Worm (Caenorhabditis elegans) whole organism, L4 larva: ENCODE measurements around the gene F28H7.3.
A peak's percentile ranks its signal among the peaks of the same experiment; 100 is the strongest.

Experiments used
- D1046.2 ChIP-seq: fragments of 200-800 bp; sonication (Bioruptor generic); IDR thresholded peaks from 2 replicates; pipeline ENCODE4 v1.3.6; 2022; ENCODE audit warnings: missing genetic modification characterization, missing compliant biosample characterization
- F37D6.2 ChIP-seq: sonication (generic microtip); optimal IDR thresholded peaks from 2 replicates; lab custom pipeline; 2016; ENCODE audit warnings: mild to moderate bottlenecking, missing genetic modification characterization, missing compliant biosample characterization
- R02D3.7 ChIP-seq: fragments of 150-350 bp; sonication (generic microtip); optimal IDR thresholded peaks from 3 replicates; lab custom pipeline; 2014; ENCODE audit warnings: missing biosample characterization, missing genetic modification characterization
- T20F7.1 ChIP-seq: fragments of 200-800 bp; sonication (Bioruptor generic); optimal IDR thresholded peaks from 2 replicates; lab custom pipeline; 2018; ENCODE audit warnings: mild to moderate bottlenecking, missing genetic modification characterization, missing compliant biosample characterization
- Y105C5A.15 ChIP-seq: fragments of 200-800 bp; sonication (Bioruptor generic); IDR thresholded peaks from 2 replicates; pipeline ENCODE4 v1.3.6; 2022; ENCODE audit warnings: missing genetic modification characterization, missing compliant biosample characterization
- Y5F2A.4 ChIP-seq: fragments of 200-800 bp; sonication (Bioruptor generic); optimal IDR thresholded peaks from 2 replicates; lab custom pipeline; 2018; ENCODE audit warnings: mild to moderate bottlenecking, missing genetic modification characterization, missing compliant biosample characterization
- Y75B8A.6 ChIP-seq: fragments of 200-800 bp; sonication (Bioruptor generic); IDR thresholded peaks from 2 replicates; pipeline ENCODE4 v1.3.6; 2022; ENCODE audit warnings: missing genetic modification reagents, missing genetic modification characterization, missing compliant biosample characterization
- ZK337.2 ChIP-seq: fragments of 200-800 bp; sonication (Bioruptor generic); IDR thresholded peaks from 2 replicates; pipeline ENCODE4 v1.3.6; 2022; ENCODE audit warnings: missing genetic modification reagents, missing genetic modification characterization, missing compliant biosample characterization
- ZK546.5 ChIP-seq, 2 experiments: sonication (generic microtip); optimal IDR thresholded peaks; 2 replicates each; lab custom pipeline; 2017; ENCODE audit warnings: missing biosample characterization in 2 of 2, missing genetic modification characterization in 2 of 2
- ama-1 ChIP-seq: fragments of 150-350 bp; optimal IDR thresholded peaks from 2 replicates; lab custom pipeline; 2014; ENCODE audit warnings: inconsistent platforms, mixed read lengths
- attf-4 ChIP-seq: sonication (generic microtip); optimal IDR thresholded peaks from 3 replicates; lab custom pipeline; 2017; ENCODE audit warnings: missing biosample characterization, missing genetic modification characterization
- ceh-28 ChIP-seq: fragments of 150-350 bp; optimal IDR thresholded peaks from 2 replicates; lab custom pipeline; 2014; ENCODE audit warnings: missing biosample characterization, missing genetic modification reagents, missing genetic modification characterization
- ceh-32 ChIP-seq: sonication (generic microtip); optimal IDR thresholded peaks from 2 replicates; lab custom pipeline; 2016; ENCODE audit warnings: mild to moderate bottlenecking, missing genetic modification characterization, missing compliant biosample characterization; ENCODE audit not compliant: poor library complexity
- ceh-44 ChIP-seq: fragments of 200-800 bp; sonication (Bioruptor generic); IDR thresholded peaks from 2 replicates; pipeline ENCODE4 v1.3.6; 2022; ENCODE audit warnings: missing genetic modification reagents, missing genetic modification characterization, missing compliant biosample characterization
- daf-19 ChIP-seq: fragments of 200-800 bp; sonication (Bioruptor generic); conservative IDR thresholded peaks from 2 replicates; pipeline ENCODE4 v1.3.6; 2022; ENCODE audit warnings: missing genetic modification characterization, missing compliant biosample characterization
- dmd-8 ChIP-seq: fragments of 200-800 bp; sonication (Bioruptor generic); IDR thresholded peaks from 2 replicates; pipeline ENCODE4 v1.3.6; 2022; ENCODE audit warnings: missing genetic modification characterization, missing compliant biosample characterization
- duxl-1 ChIP-seq: sonication (generic microtip); optimal IDR thresholded peaks from 2 replicates; lab custom pipeline; 2016; ENCODE audit warnings: mild to moderate bottlenecking, missing genetic modification characterization, moderate library complexity, missing compliant biosample characterization; ENCODE audit not compliant: poor library complexity
- dve-1 ChIP-seq: sonication (generic microtip); optimal IDR thresholded peaks from 2 replicates; lab custom pipeline; 2017; ENCODE audit warnings: antibody characterized with exemption, mild to moderate bottlenecking, missing genetic modification characterization, missing compliant biosample characterization; ENCODE audit not compliant: insufficient read depth
- egl-27 ChIP-seq: sonication (generic microtip); optimal IDR thresholded peaks from 3 replicates; lab custom pipeline; 2017; ENCODE audit warnings: missing biosample characterization, missing genetic modification reagents, missing genetic modification characterization
- egl-43 ChIP-seq: fragments of 200-800 bp; sonication (Bioruptor generic); IDR thresholded peaks from 2 replicates; pipeline ENCODE4 v1.3.6; 2022; ENCODE audit warnings: missing genetic modification reagents, missing genetic modification characterization, missing compliant biosample characterization
- fos-1 ChIP-seq: fragments of 150-350 bp; optimal IDR thresholded peaks from 2 replicates; lab custom pipeline; 2014; ENCODE audit warnings: missing biosample characterization, missing genetic modification characterization
- gei-8 ChIP-seq: fragments of 200-800 bp; sonication (Bioruptor generic); optimal IDR thresholded peaks from 2 replicates; lab custom pipeline; 2018; ENCODE audit warnings: mild to moderate bottlenecking, missing genetic modification characterization, missing compliant biosample characterization
- hlh-11 ChIP-seq: fragments of 200-800 bp; sonication (Bioruptor generic); optimal IDR thresholded peaks from 2 replicates; lab custom pipeline; 2018; ENCODE audit warnings: mild to moderate bottlenecking, missing genetic modification characterization, missing compliant biosample characterization
- hlh-30 ChIP-seq: sonication (generic microtip); optimal IDR thresholded peaks from 2 replicates; lab custom pipeline; 2017; ENCODE audit warnings: antibody characterized with exemption, mild to moderate bottlenecking, missing genetic modification characterization, missing compliant biosample characterization; ENCODE audit not compliant: insufficient read depth
- lim-7 ChIP-seq: fragments of 200-800 bp; sonication (Bioruptor generic); IDR thresholded peaks from 2 replicates; pipeline ENCODE4 v1.3.6; 2022; ENCODE audit warnings: missing genetic modification characterization, missing compliant biosample characterization
- lin-15B ChIP-seq: fragments of 150-350 bp; sonication (generic microtip); optimal IDR thresholded peaks from 3 replicates; lab custom pipeline; 2014; ENCODE audit warnings: missing biosample characterization, missing genetic modification characterization
- lin-38 ChIP-seq: fragments of 200-800 bp; sonication (Bioruptor generic); IDR thresholded peaks from 2 replicates; pipeline ENCODE4 v1.3.6; 2022; ENCODE audit warnings: missing genetic modification reagents, missing genetic modification characterization, missing compliant biosample characterization
- madf-9 ChIP-seq: fragments of 200-800 bp; sonication (Bioruptor generic); conservative IDR thresholded peaks from 2 replicates; pipeline ENCODE4 v1.3.6; 2022; ENCODE audit warnings: missing genetic modification reagents, missing genetic modification characterization, missing compliant biosample characterization
- mdl-1 ChIP-seq, 2 experiments: fragments of 150-350 bp in 1 of 2; sonication (generic microtip) in 1 of 2; optimal IDR thresholded peaks; 2 replicates each; lab custom pipeline; 2014 to 2017; ENCODE audit warnings: missing biosample characterization in 2 of 2, missing genetic modification characterization in 2 of 2
- mdt-29 ChIP-seq: fragments of 200-800 bp; sonication (Bioruptor generic); IDR thresholded peaks from 2 replicates; pipeline ENCODE4 v1.3.6; 2022; ENCODE audit warnings: missing genetic modification reagents, missing genetic modification characterization, missing compliant biosample characterization
- mep-1 ChIP-seq: fragments of 150-350 bp; sonication (generic microtip); optimal IDR thresholded peaks from 3 replicates; lab custom pipeline; 2014; ENCODE audit warnings: missing biosample characterization, missing genetic modification characterization
- mxl-3 ChIP-seq: fragments of 200-800 bp; sonication (Bioruptor generic); optimal IDR thresholded peaks from 2 replicates; lab custom pipeline; 2018; ENCODE audit warnings: mild to moderate bottlenecking, missing genetic modification characterization, missing compliant biosample characterization
- nhr-102 ChIP-seq: sonication (generic microtip); optimal IDR thresholded peaks from 2 replicates; lab custom pipeline; 2016; ENCODE audit warnings: mild to moderate bottlenecking, missing genetic modification characterization, moderate library complexity, missing compliant biosample characterization
- nhr-237 ChIP-seq: sonication (generic microtip); optimal IDR thresholded peaks from 2 replicates; lab custom pipeline; 2017; ENCODE audit warnings: missing biosample characterization, missing genetic modification characterization
- nhr-25 ChIP-seq: sonication (generic microtip); optimal IDR thresholded peaks from 2 replicates; lab custom pipeline; 2017; ENCODE audit warnings: missing genetic modification characterization, mild to moderate bottlenecking, missing compliant biosample characterization, antibody characterized with exemption, moderate library complexity, borderline replicate concordance; ENCODE audit not compliant: insufficient read depth
- nhr-41 ChIP-seq: fragments of 200-800 bp; sonication (Bioruptor generic); IDR thresholded peaks from 2 replicates; pipeline ENCODE4 v1.3.6; 2022; ENCODE audit warnings: missing genetic modification reagents, missing genetic modification characterization, missing compliant biosample characterization
- nhr-42 ChIP-seq: fragments of 200-800 bp; sonication (Bioruptor generic); IDR thresholded peaks from 2 replicates; pipeline ENCODE4 v1.3.6; 2022; ENCODE audit warnings: missing genetic modification characterization, missing compliant biosample characterization
- nhr-6 ChIP-seq: fragments of 150-350 bp; optimal IDR thresholded peaks from 2 replicates; lab custom pipeline; 2014; ENCODE audit warnings: missing biosample characterization, missing genetic modification characterization
- nhr-77 ChIP-seq: fragments of 150-350 bp; optimal IDR thresholded peaks from 2 replicates; lab custom pipeline; 2014; ENCODE audit warnings: missing biosample characterization, missing genetic modification characterization
- pha-4 ChIP-seq, 2 experiments: fragments of 150-350 bp in 1 of 2; fragments of 200-800 bp in 1 of 2; sonication (Bioruptor generic) in 1 of 2; IDR thresholded peaks in 1 of 2; optimal IDR thresholded peaks in 1 of 2; 2 replicates each; pipeline versions ENCODE4 v1.3.6 to Lab custom; 2014 to 2022; ENCODE audit warnings: missing genetic modification characterization in 2 of 2, missing genetic modification reagents in 2 of 2, missing biosample characterization in 1 of 2, missing compliant biosample characterization in 1 of 2
- php-3 ChIP-seq: fragments of 200-800 bp; sonication (Bioruptor generic); IDR thresholded peaks from 2 replicates; pipeline ENCODE4 v1.3.6; 2022; ENCODE audit warnings: missing genetic modification reagents, missing genetic modification characterization, missing compliant biosample characterization
- rbr-2 ChIP-seq: sonication (generic microtip); optimal IDR thresholded peaks from 2 replicates; lab custom pipeline; 2016; ENCODE audit warnings: missing genotype, missing genetic modification characterization, missing compliant biosample characterization
- saeg-2 ChIP-seq: fragments of 200-800 bp; sonication (Bioruptor generic); IDR thresholded peaks from 2 replicates; pipeline ENCODE4 v1.3.6; 2022; ENCODE audit warnings: missing genetic modification reagents, missing genetic modification characterization, missing compliant biosample characterization
- set-16 ChIP-seq: fragments of 200-800 bp; sonication (Bioruptor generic); IDR thresholded peaks from 2 replicates; pipeline ENCODE4 v1.3.6; 2022; ENCODE audit warnings: missing genetic modification reagents, missing genetic modification characterization, missing compliant biosample characterization
- snpc-4 ChIP-seq: fragments of 150-350 bp; optimal IDR thresholded peaks from 2 replicates; lab custom pipeline; 2014; ENCODE audit warnings: missing biosample characterization, missing genetic modification characterization
- unc-130 ChIP-seq: sonication (generic microtip); optimal IDR thresholded peaks from 2 replicates; lab custom pipeline; 2016; ENCODE audit warnings: missing genetic modification reagents, missing genetic modification characterization, missing compliant biosample characterization
- zfp-3 ChIP-seq: fragments of 200-800 bp; sonication (Bioruptor generic); conservative IDR thresholded peaks from 2 replicates; pipeline ENCODE4 v1.3.6; 2022; ENCODE audit warnings: missing genetic modification reagents, missing genetic modification characterization, missing compliant biosample characterization
- zip-11 ChIP-seq: fragments of 200-800 bp; sonication (Bioruptor generic); IDR thresholded peaks from 2 replicates; pipeline ENCODE4 v1.3.6; 2022; ENCODE audit warnings: missing genetic modification characterization, missing compliant biosample characterization
- ztf-7 ChIP-seq: fragments of 150-350 bp; optimal IDR thresholded peaks from 2 replicates; lab custom pipeline; 2014; ENCODE audit warnings: missing biosample characterization, missing genetic modification characterization

The F28H7.3 gene

ce11 chrV:10716865-10717713 is 33.5 kb downstream of the F28H7.3 start (continued):
- TF ChIP-seq daf-19 (GFP tag; lab: Robert Waterston, UW): no peak
- peak; percentile 8 for TF ChIP-seq F37D6.2
- no peak for TF ChIP-seq nhr-102 (tag; lab: Kevin White, UChicago)
- TF ChIP-seq ceh-44 (GFP tag; lab: Robert Waterston, UW): no peak
- TF ChIP-seq lin-15B (tag; lab: Kevin White, UChicago): no peak
- no peak for TF ChIP-seq R02D3.7 (tag; lab: Kevin White, UChicago)
- no peak for TF ChIP-seq ZK337.2 (GFP tag; lab: Robert Waterston, UW)
- no peak for TF ChIP-seq zip-11 (GFP tag; lab: Robert Waterston, UW)
- TF ChIP-seq nhr-42: no peak
- no peak for TF ChIP-seq ceh-32 (tag; lab: Kevin White, UChicago)
- no peak for TF ChIP-seq unc-130 (GFP tag; lab: Kevin White, UChicago)
- TF ChIP-seq dve-1: no peak
- no peak for TF ChIP-seq Y5F2A.4 (GFP tag; lab: Kevin White, UChicago)
- no peak for TF ChIP-seq mdt-29
- no peak for TF ChIP-seq php-3 (GFP tag; lab: Robert Waterston, UW)
- TF ChIP-seq dmd-8 (GFP tag; lab: Robert Waterston, UW): no peak
- no peak for TF ChIP-seq nhr-41 (GFP tag; lab: Robert Waterston, UW)
- TF ChIP-seq lim-7: no peak
- no peak for TF ChIP-seq zfp-3
- no peak for TF ChIP-seq nhr-237
- no peak for TF ChIP-seq nhr-77 (tag; lab: Kevin White, UChicago)
- no peak for TF ChIP-seq fos-1
- no peak for TF ChIP-seq madf-9 (GFP tag; lab: Robert Waterston, UW)
- TF ChIP-seq rbr-2 (tag; lab: Kevin White, UChicago): peak; percentile 6
- TF ChIP-seq Y105C5A.15 (GFP tag; lab: Robert Waterston, UW): no peak
- peak; percentile 92 for TF ChIP-seq nhr-25 (tag; lab: Kevin White, UChicago)
- no peak for TF ChIP-seq nhr-6 (tag; lab: Kevin White, UChicago)
- TF ChIP-seq attf-4 (tag; lab: Kevin White, UChicago): no peak
- peak; percentile 95 for TF ChIP-seq hlh-11 (tag; lab: Kevin White, UChicago)
- TF ChIP-seq duxl-1 (tag; lab: Kevin White, UChicago): no peak
- no peak for TF ChIP-seq ceh-28 (tag; lab: Kevin White, UChicago)
- no peak for TF ChIP-seq pha-4 (GFP tag; IDR thresholded peaks at IDR 0.05; lab: Robert Waterston, UW)
- TF ChIP-seq pha-4 (tag; optimal IDR thresholded peaks at IDR 0.05; lab: Kevin White, UChicago): no peak
- TF ChIP-seq Y75B8A.6 (GFP tag; lab: Robert Waterston, UW): 0 out of 2 replicates have a peak, but pooled peaks have one; percentile 3
- no peak for TF ChIP-seq ZK546.5 (tag; optimal IDR thresholded peaks at IDR 0.05; lab: Kevin White, UChicago)
- TF ChIP-seq egl-43: peak; percentile 61; the same call in 1 of the 2 replicates
- peak; percentile 86 for TF ChIP-seq mxl-3
- TF ChIP-seq ama-1 (lab: Kevin White, UChicago): no peak
- TF ChIP-seq saeg-2 (GFP tag; lab: Robert Waterston, UW): no peak
- no peak for TF ChIP-seq T20F7.1 (GFP tag; lab: Kevin White, UChicago)
- TF ChIP-seq egl-27: no peak
- no peak for TF ChIP-seq mep-1 (tag; lab: Kevin White, UChicago)
- peak; percentile 60 to 91 for TF ChIP-seq mdl-1 (tag; optimal IDR thresholded peaks at IDR 0.05; lab: Kevin White, UChicago)
- TF ChIP-seq gei-8 (GFP tag; lab: Kevin White, UChicago): no peak
- TF ChIP-seq set-16: peak; percentile 90
- TF ChIP-seq lin-38 (GFP tag; lab: Robert Waterston, UW): no peak
- peak; percentile 89 for TF ChIP-seq hlh-30
- TF ChIP-seq ztf-7 (tag; lab: Kevin White, UChicago): no peak
- no peak for TF ChIP-seq D1046.2 (GFP tag; lab: Robert Waterston, UW)
- no peak for TF ChIP-seq snpc-4
